Fruit fly (Drosophila melanogaster): ENCODE results near the gene tkv.

Gene tkv

dm6 chr2L:5232967-5233909 is 37.9 kb downstream of the tkv start (continued):
- TF ChIP-seq CG8359 (GFP tag; optimal IDR thresholded peaks at IDR 0.05; ENCODE audit: borderline replicate concordance) (peak; percentile 98), slp2 (GFP tag; optimal IDR thresholded peaks at IDR 0.05) (no peak), Oaz (GFP tag; IDR thresholded peaks at IDR 0.05) (no peak), CG3726 (GFP tag; IDR thresholded peaks at IDR 0.05) (no peak), CG2120 (GFP tag; optimal IDR thresholded peaks at IDR 0.05) (no peak), ind (GFP tag; optimal IDR thresholded peaks at IDR 0.05) (no peak), Hr51 (GFP tag; optimal IDR thresholded peaks at IDR 0.05) (no peak), tup (GFP tag; optimal IDR thresholded peaks at IDR 0.05) (no peak), CG10147 (GFP tag; optimal IDR thresholded peaks at IDR 0.05) (peak; percentile 26), eyg (GFP tag; optimal IDR thresholded peaks at IDR 0.05) (no peak), unc-4 (GFP tag; IDR thresholded peaks at IDR 0.05; ENCODE audit: partially characterized antibody) (no peak), inv (GFP tag; IDR thresholded peaks at IDR 0.05; ENCODE audit: partially characterized antibody) (no peak), fd102C (GFP tag; optimal IDR thresholded peaks at IDR 0.05) (no peak), Fer2 (tag; optimal IDR thresholded peaks at IDR 0.05) (no peak), nom (GFP tag; optimal IDR thresholded peaks at IDR 0.05) (no peak), CG10267 (tag; optimal IDR thresholded peaks at IDR 0.05) (no peak), dati (GFP tag; IDR thresholded peaks at IDR 0.05) (no peak), Rfx (GFP tag; IDR thresholded peaks at IDR 0.05) (no peak), CG14860 (GFP tag; IDR thresholded peaks at IDR 0.05; ENCODE audit: partially characterized antibody) (no peak), CrebB (tag; optimal IDR thresholded peaks at IDR 0.05) (no peak), CG3847 (GFP tag; IDR thresholded peaks at IDR 0.05) (no peak), hkb (optimal IDR thresholded peaks at IDR 0.05) (no peak), hkb (GFP tag; IDR thresholded peaks at IDR 0.05) (no peak), B-H2 (GFP tag; optimal IDR thresholded peaks at IDR 0.05) (peak; percentile 27), h (optimal IDR thresholded peaks at IDR 0.05) (no peak), Hr3 (GFP tag; optimal IDR thresholded peaks at IDR 0.05) (no peak), CG10431 (GFP tag; optimal IDR thresholded peaks at IDR 0.05) (no peak), onecut (GFP tag; IDR thresholded peaks at IDR 0.05) (no peak), ase (GFP tag; IDR thresholded peaks at IDR 0.05) (no peak), D (optimal IDR thresholded peaks at IDR 0.05) (peak; percentile 56), D (GFP tag; optimal IDR thresholded peaks at IDR 0.05) (no peak), Fer3 (tag; optimal IDR thresholded peaks at IDR 0.05) (no peak), tap (tag; optimal IDR thresholded peaks at IDR 0.05) (no peak), NC2β (GFP tag; optimal IDR thresholded peaks at IDR 0.05) (no peak), pnt (GFP tag; optimal IDR thresholded peaks at IDR 0.05) (no peak), Six4 (GFP tag; optimal IDR thresholded peaks at IDR 0.05) (no peak), CG14014 (GFP tag; IDR thresholded peaks at IDR 0.05) (no peak), CG17802 (tag; optimal IDR thresholded peaks at IDR 0.05) (no peak), p53 (GFP tag; optimal IDR thresholded peaks at IDR 0.05) (no peak), crc (GFP tag; optimal IDR thresholded peaks at IDR 0.05) (no peak), hth (optimal IDR thresholded peaks at IDR 0.05) (no peak), Poxn (GFP tag; IDR thresholded peaks at IDR 0.05) (no peak), CG12659 (GFP tag; optimal IDR thresholded peaks at IDR 0.05) (no peak), Taf1 (GFP tag; IDR thresholded peaks at IDR 0.05) (no peak), klu (GFP tag; IDR thresholded peaks at IDR 0.05) (no peak), btn (GFP tag; optimal IDR thresholded peaks at IDR 0.05) (no peak), tio (GFP tag; optimal IDR thresholded peaks at IDR 0.05) (no peak), CG32772 (GFP tag; IDR thresholded peaks at IDR 0.05) (no peak), CG34376 (GFP tag; optimal IDR thresholded peaks at IDR 0.05) (peak; percentile 89), CG11696 (GFP tag; IDR thresholded peaks at IDR 0.05) (0 out of 2 replicates have a peak, but pooled peaks have one; percentile 34), CG1647 (GFP tag; optimal IDR thresholded peaks at IDR 0.05) (no peak)
